Fruit fly (Drosophila melanogaster) whole organism, larva: ENCODE results near the gene TwdlX.

ENCODE experiments used
- noc ChIP-seq: fragments of 200-800 bp; sonication (Bioruptor generic); optimal IDR thresholded peaks from 3 replicates; lab custom pipeline; 2019; ENCODE audit warnings: missing biosample characterization, mild to moderate bottlenecking, missing genetic modification characterization, moderate library complexity

TwdlX gene

DNA sequence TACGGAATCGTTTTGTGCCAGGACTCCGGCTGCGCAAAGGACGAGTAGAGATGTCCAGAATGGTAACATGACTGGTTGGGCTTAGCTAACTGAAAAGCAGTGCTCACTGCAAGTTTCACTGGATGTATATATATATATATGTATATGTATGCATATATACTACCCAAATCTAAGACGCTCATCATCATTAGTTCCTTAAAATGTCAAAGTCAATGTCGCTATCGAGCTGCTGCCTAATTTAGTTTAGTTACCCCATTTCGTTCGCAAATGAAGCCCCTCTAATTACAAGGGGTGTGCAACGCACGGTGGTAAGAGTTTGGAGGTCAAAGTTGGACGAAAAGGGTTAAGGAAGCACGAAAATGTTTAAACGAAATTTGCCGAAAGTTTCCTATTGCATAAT, 30.8 kb upstream of the TwdlX start, which contains the start of gene CG9676:
TSS of gene CG9676 (minus strand) at position 101 of the 400 bp plus-strand sequence.
- no peak for TF ChIP-seq noc (tag; lab: Kevin White, UChicago)

dm6 chrX:16701941-16702340, 28.9 kb upstream of the TwdlX start, which contains the start of gene sphe:
Gene sphe (minus strand): TSS chrX:16701972.
- TF ChIP-seq noc (tag; lab: Kevin White, UChicago) = peak; percentile 8

dm6 chrX:16703747-16704146, 27.1 kb upstream of the TwdlX start, which contains the start of the genes CG9673 and CG4653:
Gene CG9673 (minus strand): TSS chrX:16703884.
Gene CG4653 (plus strand): TSS chrX:16704081.
- TF ChIP-seq noc (tag; lab: Kevin White, UChicago) = peak; percentile 7

- no peak for TF ChIP-seq noc (tag; lab: Kevin White, UChicago)
These were observed 24.1 kb upstream of the TwdlX start, which contains the start of gene CG9672 for dm6 chrX:16706774-16707173. Gene CG9672 (minus strand): TSS chrX:16706874.

dm6 chrX:16711003-16711402, 19.9 kb upstream of the TwdlX start, which contains the start of gene CG13008:
Gene CG13008 (plus strand): TSS chrX:16711303.
- no peak for TF ChIP-seq noc (tag; lab: Kevin White, UChicago)

DNA sequence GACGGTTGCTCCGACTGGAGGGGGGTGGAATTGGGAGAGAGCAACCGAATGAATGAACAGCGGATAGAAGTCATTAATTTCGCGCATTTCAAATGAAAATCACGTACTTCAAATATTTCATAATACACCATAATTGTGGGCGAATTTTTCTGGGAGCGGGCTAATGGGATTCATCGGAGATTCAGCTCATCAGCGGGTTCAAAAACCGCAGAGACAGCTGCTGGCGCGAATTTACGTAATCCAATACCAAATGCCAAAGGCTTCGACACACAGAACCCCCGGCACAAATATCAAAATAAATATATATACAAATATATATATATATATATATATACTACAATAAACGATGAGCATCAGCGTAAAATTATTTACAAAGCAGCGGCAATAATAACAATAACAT, 14.2 kb upstream of the TwdlX start:
- no peak for TF ChIP-seq noc (tag; lab: Kevin White, UChicago)

DNA sequence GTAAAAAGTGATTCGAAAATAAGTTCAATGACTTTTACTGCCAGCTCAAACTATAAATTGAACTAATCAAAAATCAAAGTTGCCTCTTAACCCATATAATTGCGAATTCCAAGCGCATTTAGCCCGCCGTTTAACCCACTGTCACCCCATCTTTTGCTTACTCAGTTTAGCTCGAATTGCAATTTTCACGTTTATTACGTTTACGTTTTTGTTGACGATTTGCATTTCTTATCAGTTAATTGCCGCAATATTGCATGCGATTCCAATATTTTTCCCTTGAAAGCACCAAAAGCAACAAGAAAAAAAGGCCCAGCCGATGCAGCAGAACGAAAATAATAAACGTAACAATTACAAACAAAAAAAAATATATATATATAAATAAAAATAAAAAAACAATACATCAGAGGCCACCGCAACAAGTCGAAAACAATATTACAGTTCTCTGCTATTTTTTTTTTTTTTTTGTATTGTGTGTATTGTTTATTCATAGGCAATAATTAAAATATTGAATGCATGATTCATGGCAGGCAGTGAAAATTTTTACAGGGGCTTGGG, 12.6 kb upstream of the TwdlX start:
- TF ChIP-seq noc (tag; lab: Kevin White, UChicago) = no peak

dm6 chrX:16721168-16721567, 9.7 kb upstream of the TwdlX start, which contains the start of the genes CG32572 and CG34325:
Gene CG32572 (plus strand): TSS chrX:16721183.
Gene CG34325 (minus strand): TSS chrX:16721411.
- TF ChIP-seq noc (tag; lab: Kevin White, UChicago) = no peak

DNA sequence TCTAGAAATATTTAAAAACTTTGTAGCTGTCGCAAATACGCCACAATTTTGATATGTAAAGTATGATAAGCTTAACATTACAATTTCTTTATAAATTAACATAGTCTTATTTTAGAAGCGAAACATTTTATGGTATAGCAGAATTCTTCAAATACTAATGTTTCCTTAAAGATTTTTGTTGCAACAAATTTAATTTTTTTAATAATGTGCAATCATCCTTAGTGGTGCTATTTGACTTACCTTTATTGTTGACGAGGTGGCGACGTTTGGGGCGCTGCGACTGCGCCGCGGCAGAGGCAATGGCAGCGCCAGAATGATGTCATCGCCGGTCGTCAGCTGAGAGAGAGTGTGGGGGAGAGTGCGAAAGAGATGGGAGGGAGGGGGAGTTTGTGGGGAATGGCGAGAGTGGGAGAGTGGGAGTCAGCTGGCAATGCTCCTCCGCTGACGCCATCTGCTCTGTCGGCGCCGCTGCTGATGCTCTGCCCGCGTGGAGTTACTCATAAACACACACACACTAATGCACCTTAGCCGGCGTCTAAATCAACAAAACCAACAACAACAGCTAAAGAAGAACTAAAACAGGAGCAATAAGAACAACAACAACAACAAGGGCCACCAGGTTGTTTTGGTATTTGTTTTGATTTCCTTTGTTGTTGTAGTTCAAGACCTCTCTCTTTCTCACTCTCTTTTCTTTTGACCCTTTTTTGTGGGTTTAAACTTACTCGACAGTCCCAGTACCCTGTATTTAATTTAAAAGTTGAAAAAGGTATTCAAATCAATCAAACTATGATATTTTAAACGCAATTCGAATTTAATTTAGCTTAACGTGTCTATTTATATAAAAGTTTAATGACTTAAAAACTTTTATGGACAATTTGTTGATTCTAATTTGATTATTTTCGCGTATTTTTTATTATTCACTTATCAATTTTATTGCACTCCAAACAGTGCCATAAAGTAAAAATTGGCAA, 7.4 kb upstream of the TwdlX start:
- TF ChIP-seq noc (tag; lab: Kevin White, UChicago) = peak; percentile 88

- TF ChIP-seq noc (tag; lab: Kevin White, UChicago) = no peak
These were observed 6.3 kb upstream of the TwdlX start for dm6 chrX:16724544-16724943.

- no peak for TF ChIP-seq noc (tag; lab: Kevin White, UChicago)
These were observed 2.4 kb downstream of the TwdlX start for dm6 chrX:16733244-16733643.

DNA sequence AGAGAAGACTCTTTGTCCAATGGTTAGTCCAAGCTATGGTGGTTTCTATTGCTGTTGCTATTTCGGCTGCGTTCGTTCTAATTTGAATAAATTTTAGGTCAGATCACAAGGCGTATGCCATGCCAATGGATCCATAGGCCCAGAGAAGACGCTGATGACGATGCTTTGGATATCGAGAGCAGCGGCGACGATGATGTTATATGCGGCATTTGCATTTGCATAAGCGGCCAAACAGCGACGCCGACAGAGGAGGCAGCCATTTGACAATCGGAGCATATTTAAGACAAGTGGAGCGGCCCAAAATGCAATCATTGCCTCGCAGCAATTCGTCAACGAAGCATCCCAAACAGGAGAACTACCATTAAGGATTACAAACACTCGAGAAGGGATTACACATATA, 3.8 kb downstream of the TwdlX start, which contains the start of gene TwdlY:
TSS of gene TwdlY (plus strand) at position 301 of the 400 bp plus-strand sequence.
- no peak for TF ChIP-seq noc (tag; lab: Kevin White, UChicago)

- no peak for TF ChIP-seq noc (tag; lab: Kevin White, UChicago)
These were observed 5.3 kb downstream of the TwdlX start for dm6 chrX:16736180-16736579.

DNA sequence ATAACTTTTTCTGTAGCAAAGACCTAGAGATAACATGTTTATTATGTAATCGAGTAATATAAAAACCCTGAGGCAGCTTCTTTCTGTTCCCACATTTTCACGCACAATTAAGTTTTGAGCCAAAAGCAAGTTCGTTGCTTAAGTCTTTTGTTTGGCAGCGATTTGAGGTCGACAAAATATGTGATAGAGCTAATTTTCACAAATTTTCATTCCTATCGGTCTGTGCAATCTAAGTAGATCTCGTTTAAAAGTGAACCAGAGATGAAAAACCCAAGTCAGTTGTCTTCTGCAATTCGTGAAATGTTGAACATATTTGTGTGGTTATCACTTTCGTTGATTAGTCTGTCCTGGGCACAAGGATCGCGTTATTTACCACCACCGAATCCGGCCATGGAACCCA, 7.0 kb downstream of the TwdlX start, which contains the start of gene TwdlZ:
TSS of gene TwdlZ (plus strand) at position 301 of the 400 bp plus-strand sequence.
- no peak for TF ChIP-seq noc (tag; lab: Kevin White, UChicago)

DNA sequence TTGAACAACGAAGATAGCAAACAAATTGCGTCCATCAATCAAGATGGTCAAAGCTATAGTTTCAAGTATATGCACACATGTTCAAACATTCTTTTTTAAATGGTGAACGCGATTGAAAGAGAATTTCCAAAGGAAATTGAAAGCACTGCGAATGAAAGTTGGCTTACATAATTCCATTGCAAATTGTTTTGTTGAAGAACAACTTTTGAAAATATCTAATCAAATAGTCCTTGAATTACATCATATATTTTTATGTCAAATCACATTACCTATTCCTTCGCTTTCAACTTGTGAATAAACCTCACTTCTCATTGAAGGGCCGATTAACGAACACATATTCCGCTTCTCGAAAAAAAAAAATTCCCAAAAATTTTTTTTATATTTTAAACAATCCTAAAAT, 9.7 kb downstream of the TwdlX start, which contains the start of gene CG32568:
TSS of gene CG32568 (plus strand) at position 301 of the 400 bp plus-strand sequence.
- TF ChIP-seq noc (tag; lab: Kevin White, UChicago) = no peak

- no peak for TF ChIP-seq noc (tag; lab: Kevin White, UChicago)
These were observed 11.7 kb downstream of the TwdlX start, which contains the start of gene Twdlalpha for dm6 chrX:16742547-16742946. Gene Twdlalpha (plus strand): TSS chrX:16742847.
